Worm (Caenorhabditis elegans) whole organism, late embryonic: ENCODE data around the gene srw-91.

Experiments used
- K02D7.2 ChIP-seq: sonication (generic microtip); optimal IDR thresholded peaks from 2 replicates; lab custom pipeline; 2017; ENCODE audit warnings: mild to moderate bottlenecking, missing genetic modification characterization, missing compliant biosample characterization
- K09A11.1 ChIP-seq: sonication (generic microtip); optimal IDR thresholded peaks from 2 replicates; lab custom pipeline; 2017; ENCODE audit warnings: antibody characterized with exemption, mild to moderate bottlenecking, missing genetic modification characterization, missing compliant biosample characterization; ENCODE audit not compliant: insufficient read depth
- ama-1 ChIP-seq: fragments of 150-350 bp; optimal IDR thresholded peaks from 2 replicates; lab custom pipeline; 2014
- dve-1 ChIP-seq: sonication (generic microtip); optimal IDR thresholded peaks from 2 replicates; lab custom pipeline; 2017; ENCODE audit warnings: antibody characterized with exemption, mild to moderate bottlenecking, missing genetic modification characterization, missing compliant biosample characterization
- fax-1 ChIP-seq: sonication (generic microtip); optimal IDR thresholded peaks from 2 replicates; lab custom pipeline; 2016; ENCODE audit warnings: missing genotype, missing genetic modification characterization, missing compliant biosample characterization
- nfya-1 ChIP-seq: sonication (generic microtip); optimal IDR thresholded peaks from 2 replicates; lab custom pipeline; 2017; ENCODE audit warnings: missing genetic modification characterization, mild to moderate bottlenecking, missing compliant biosample characterization, antibody characterized with exemption, moderate library complexity
- nhr-11 ChIP-seq: fragments of 150-350 bp; optimal IDR thresholded peaks from 2 replicates; lab custom pipeline; 2014; ENCODE audit warnings: missing biosample characterization, missing genetic modification characterization
- pha-4 ChIP-seq: fragments of 150-350 bp; optimal IDR thresholded peaks from 2 replicates; lab custom pipeline; 2018; ENCODE audit warnings: missing biosample characterization, missing genetic modification reagents, missing genetic modification characterization
- sdc-2 ChIP-seq: sonication (generic microtip); optimal IDR thresholded peaks from 2 replicates; lab custom pipeline; 2016; ENCODE audit warnings: missing genotype, missing genetic modification characterization, missing compliant biosample characterization
- unc-55 ChIP-seq: sonication (generic microtip); optimal IDR thresholded peaks from 2 replicates; lab custom pipeline; 2017; ENCODE audit warnings: missing biosample characterization, missing genetic modification reagents, missing genetic modification characterization

DNA sequence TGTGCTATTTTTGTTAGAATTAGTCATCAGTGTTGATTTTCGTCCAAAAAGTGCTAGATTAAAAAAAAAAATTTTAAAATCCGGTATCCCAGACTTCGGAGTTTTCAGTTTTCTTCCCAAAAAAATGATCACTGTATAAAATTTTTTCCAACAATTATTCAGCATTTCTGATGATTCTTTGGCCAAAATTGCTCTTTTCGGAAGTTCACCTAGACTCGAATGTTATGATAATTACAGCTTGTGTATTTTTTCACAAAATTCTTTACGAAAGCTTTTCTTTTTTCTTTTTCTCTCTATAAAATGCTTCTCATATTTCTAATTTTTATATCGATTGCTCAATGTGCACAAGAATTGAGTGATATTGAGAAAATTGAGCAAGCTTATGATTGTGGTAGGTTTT, 49.0 kb downstream of the srw-91 start, which contains the start of gene irld-17:
- TF ChIP-seq nhr-11 (tag; lab: Kevin White, UChicago) (no peak), K02D7.2 (tag; lab: Kevin White, UChicago) (no peak), pha-4 (tag; lab: Kevin White, UChicago) (no peak), dve-1 (no peak), unc-55 (GFP tag; lab: Kevin White, UChicago) (no peak), K09A11.1 (no peak), fax-1 (no peak), nfya-1 (tag; lab: Kevin White, UChicago) (no peak), ama-1 (lab: Kevin White, UChicago) (no peak), sdc-2 (no peak)
